Worm (Caenorhabditis elegans) whole organism, L4 larva: ENCODE results near the gene ttr-59.

Source experiments
- D1046.2 ChIP-seq: fragments of 200-800 bp; sonication (Bioruptor generic); IDR thresholded peaks from 2 replicates; pipeline ENCODE4 v1.3.6; 2022; ENCODE audit warnings: missing genetic modification characterization, missing compliant biosample characterization
- F26F4.8 ChIP-seq: fragments of 200-800 bp; sonication (Bioruptor generic); conservative IDR thresholded peaks from 2 replicates; pipeline ENCODE4 v1.3.6; 2022; ENCODE audit warnings: missing genetic modification characterization, missing compliant biosample characterization
- F49E8.2 ChIP-seq: sonication (generic microtip); optimal IDR thresholded peaks from 2 replicates; lab custom pipeline; 2016; ENCODE audit warnings: missing compliant biosample characterization, mild to moderate bottlenecking, missing genetic modification characterization, borderline replicate concordance
- T26A8.4 ChIP-seq: fragments of 200-800 bp; sonication (Bioruptor generic); IDR thresholded peaks from 2 replicates; pipeline ENCODE4 v1.3.6; 2022; ENCODE audit warnings: missing genetic modification characterization, missing compliant biosample characterization
- Y5F2A.4 ChIP-seq: fragments of 200-800 bp; sonication (Bioruptor generic); optimal IDR thresholded peaks from 2 replicates; lab custom pipeline; 2018; ENCODE audit warnings: mild to moderate bottlenecking, missing genetic modification characterization, missing compliant biosample characterization
- Y75B8A.6 ChIP-seq: fragments of 200-800 bp; sonication (Bioruptor generic); IDR thresholded peaks from 2 replicates; pipeline ENCODE4 v1.3.6; 2022; ENCODE audit warnings: missing genetic modification reagents, missing genetic modification characterization, missing compliant biosample characterization
- aha-1 ChIP-seq: fragments of 150-350 bp; peaks from one replicate; lab custom pipeline; 2014; ENCODE audit warnings: missing biosample characterization, missing genetic modification characterization
- aly-2 ChIP-seq: sonication (generic microtip); optimal IDR thresholded peaks from 2 replicates; lab custom pipeline; 2018; ENCODE audit warnings: missing biosample characterization, missing genetic modification characterization
- ama-1 ChIP-seq: fragments of 150-350 bp; optimal IDR thresholded peaks from 2 replicates; lab custom pipeline; 2014; ENCODE audit warnings: inconsistent platforms, mixed read lengths
- attf-4 ChIP-seq: sonication (generic microtip); optimal IDR thresholded peaks from 3 replicates; lab custom pipeline; 2017; ENCODE audit warnings: missing biosample characterization, missing genetic modification characterization
- ceh-28 ChIP-seq: fragments of 150-350 bp; optimal IDR thresholded peaks from 2 replicates; lab custom pipeline; 2014; ENCODE audit warnings: missing biosample characterization, missing genetic modification reagents, missing genetic modification characterization
- ceh-32 ChIP-seq: sonication (generic microtip); optimal IDR thresholded peaks from 2 replicates; lab custom pipeline; 2016; ENCODE audit warnings: mild to moderate bottlenecking, missing genetic modification characterization, missing compliant biosample characterization; ENCODE audit not compliant: poor library complexity
- ceh-44 ChIP-seq: fragments of 200-800 bp; sonication (Bioruptor generic); IDR thresholded peaks from 2 replicates; pipeline ENCODE4 v1.3.6; 2022; ENCODE audit warnings: missing genetic modification reagents, missing genetic modification characterization, missing compliant biosample characterization
- ceh-62 ChIP-seq: sonication (generic microtip); optimal IDR thresholded peaks from 2 replicates; lab custom pipeline; 2017; ENCODE audit warnings: missing biosample characterization, missing genetic modification characterization
- ceh-82 ChIP-seq: sonication (generic microtip); optimal IDR thresholded peaks from 2 replicates; lab custom pipeline; 2017; ENCODE audit warnings: missing biosample characterization, missing genetic modification characterization
- ces-1 ChIP-seq: fragments of 150-350 bp; sonication (generic microtip); optimal IDR thresholded peaks from 4 replicates; lab custom pipeline; 2014; ENCODE audit warnings: missing biosample characterization, missing genetic modification reagents, missing genetic modification characterization
- cey-2 ChIP-seq: sonication (generic microtip); optimal IDR thresholded peaks from 3 replicates; lab custom pipeline; 2017; ENCODE audit warnings: missing genetic modification characterization, mild to moderate bottlenecking, missing compliant biosample characterization, antibody characterized with exemption, borderline replicate concordance; ENCODE audit not compliant: insufficient read depth
- daf-8 ChIP-seq: fragments of 200-800 bp; sonication (Bioruptor generic); IDR thresholded peaks from 2 replicates; pipeline ENCODE4 v1.3.6; 2022; ENCODE audit warnings: missing genetic modification characterization, missing compliant biosample characterization
- dmd-8 ChIP-seq: fragments of 200-800 bp; sonication (Bioruptor generic); IDR thresholded peaks from 2 replicates; pipeline ENCODE4 v1.3.6; 2022; ENCODE audit warnings: missing genetic modification characterization, missing compliant biosample characterization
- duxl-1 ChIP-seq: sonication (generic microtip); optimal IDR thresholded peaks from 2 replicates; lab custom pipeline; 2016; ENCODE audit warnings: mild to moderate bottlenecking, missing genetic modification characterization, moderate library complexity, missing compliant biosample characterization; ENCODE audit not compliant: poor library complexity
- egl-43 ChIP-seq: fragments of 200-800 bp; sonication (Bioruptor generic); IDR thresholded peaks from 2 replicates; pipeline ENCODE4 v1.3.6; 2022; ENCODE audit warnings: missing genetic modification reagents, missing genetic modification characterization, missing compliant biosample characterization
- gei-8 ChIP-seq: fragments of 200-800 bp; sonication (Bioruptor generic); optimal IDR thresholded peaks from 2 replicates; lab custom pipeline; 2018; ENCODE audit warnings: mild to moderate bottlenecking, missing genetic modification characterization, missing compliant biosample characterization
- hif-1 ChIP-seq, 2 experiments: sonication (generic microtip); optimal IDR thresholded peaks; 2 replicates each; lab custom pipeline; 2016 to 2017; ENCODE audit warnings: missing compliant biosample characterization in 2 of 2, missing genetic modification characterization in 2 of 2, missing genetic modification reagents in 2 of 2, missing genotype in 2 of 2, mild to moderate bottlenecking in 1 of 2
- jun-1 ChIP-seq: fragments of 150-350 bp; optimal IDR thresholded peaks from 2 replicates; lab custom pipeline; 2014; ENCODE audit warnings: missing biosample characterization, missing genetic modification reagents, missing genetic modification characterization
- lin-13 ChIP-seq: fragments of 150-350 bp; optimal IDR thresholded peaks from 2 replicates; lab custom pipeline; 2014; ENCODE audit warnings: missing biosample characterization, missing genetic modification reagents, missing genetic modification characterization
- lin-15B ChIP-seq: fragments of 150-350 bp; sonication (generic microtip); optimal IDR thresholded peaks from 3 replicates; lab custom pipeline; 2014; ENCODE audit warnings: missing biosample characterization, missing genetic modification characterization
- lin-39 ChIP-seq: fragments of 150-350 bp; optimal IDR thresholded peaks from 2 replicates; lab custom pipeline; 2014; ENCODE audit warnings: missing biosample characterization, missing genetic modification reagents, missing genetic modification characterization
- madf-5 ChIP-seq, 2 experiments: fragments of 200-800 bp; sonication (Bioruptor generic); IDR thresholded peaks; 2 replicates each; pipeline ENCODE4 v1.3.6; 2022; ENCODE audit warnings: missing compliant biosample characterization in 2 of 2, missing genetic modification characterization in 2 of 2
- madf-9 ChIP-seq: fragments of 200-800 bp; sonication (Bioruptor generic); conservative IDR thresholded peaks from 2 replicates; pipeline ENCODE4 v1.3.6; 2022; ENCODE audit warnings: missing genetic modification reagents, missing genetic modification characterization, missing compliant biosample characterization
- mdl-1 ChIP-seq, 2 experiments: fragments of 150-350 bp in 1 of 2; sonication (generic microtip) in 1 of 2; optimal IDR thresholded peaks; 2 replicates each; lab custom pipeline; 2014 to 2017; ENCODE audit warnings: missing biosample characterization in 2 of 2, missing genetic modification characterization in 2 of 2
- mes-2 ChIP-seq: sonication (generic microtip); optimal IDR thresholded peaks from 2 replicates; lab custom pipeline; 2016; ENCODE audit warnings: missing genotype, mild to moderate bottlenecking, missing genetic modification characterization, missing compliant biosample characterization; ENCODE audit not compliant: poor library complexity, severe bottlenecking
- mxl-2 ChIP-seq: fragments of 200-800 bp; sonication (Bioruptor generic); conservative IDR thresholded peaks from 2 replicates; pipeline ENCODE4 v1.3.6; 2022; ENCODE audit warnings: missing genetic modification reagents, missing genetic modification characterization, missing compliant biosample characterization
- mxl-3 ChIP-seq: fragments of 200-800 bp; sonication (Bioruptor generic); optimal IDR thresholded peaks from 2 replicates; lab custom pipeline; 2018; ENCODE audit warnings: mild to moderate bottlenecking, missing genetic modification characterization, missing compliant biosample characterization
- nhr-10 ChIP-seq: fragments of 150-350 bp; optimal IDR thresholded peaks from 2 replicates; lab custom pipeline; 2014; ENCODE audit warnings: missing biosample characterization, missing genetic modification characterization
- nhr-25 ChIP-seq: sonication (generic microtip); optimal IDR thresholded peaks from 2 replicates; lab custom pipeline; 2017; ENCODE audit warnings: missing genetic modification characterization, mild to moderate bottlenecking, missing compliant biosample characterization, antibody characterized with exemption, moderate library complexity, borderline replicate concordance; ENCODE audit not compliant: insufficient read depth
- nhr-28 ChIP-seq: fragments of 150-350 bp; optimal IDR thresholded peaks from 2 replicates; lab custom pipeline; 2014; ENCODE audit warnings: missing biosample characterization, missing genetic modification characterization
- nhr-42 ChIP-seq: fragments of 200-800 bp; sonication (Bioruptor generic); IDR thresholded peaks from 2 replicates; pipeline ENCODE4 v1.3.6; 2022; ENCODE audit warnings: missing genetic modification characterization, missing compliant biosample characterization
- nhr-48 ChIP-seq: sonication (generic microtip); optimal IDR thresholded peaks from 2 replicates; lab custom pipeline; 2016; ENCODE audit warnings: mild to moderate bottlenecking, missing genetic modification characterization, missing compliant biosample characterization
- nhr-76 ChIP-seq: fragments of 150-350 bp; optimal IDR thresholded peaks from 2 replicates; lab custom pipeline; 2014; ENCODE audit warnings: missing biosample characterization, missing genetic modification characterization
- nhr-77 ChIP-seq: fragments of 150-350 bp; optimal IDR thresholded peaks from 2 replicates; lab custom pipeline; 2014; ENCODE audit warnings: missing biosample characterization, missing genetic modification characterization
- pqm-1 ChIP-seq: sonication (generic microtip); optimal IDR thresholded peaks from 2 replicates; lab custom pipeline; 2017; ENCODE audit warnings: missing biosample characterization, missing genetic modification characterization
- saeg-2 ChIP-seq: fragments of 200-800 bp; sonication (Bioruptor generic); IDR thresholded peaks from 2 replicates; pipeline ENCODE4 v1.3.6; 2022; ENCODE audit warnings: missing genetic modification reagents, missing genetic modification characterization, missing compliant biosample characterization
- set-16 ChIP-seq: fragments of 200-800 bp; sonication (Bioruptor generic); IDR thresholded peaks from 2 replicates; pipeline ENCODE4 v1.3.6; 2022; ENCODE audit warnings: missing genetic modification reagents, missing genetic modification characterization, missing compliant biosample characterization
- snpc-1.2 ChIP-seq: fragments of 200-800 bp; sonication (Bioruptor generic); IDR thresholded peaks from 2 replicates; pipeline ENCODE4 v1.3.6; 2022; ENCODE audit warnings: missing genetic modification reagents, missing genetic modification characterization, missing compliant biosample characterization
- spr-1 ChIP-seq: sonication (generic microtip); optimal IDR thresholded peaks from 2 replicates; lab custom pipeline; 2016; ENCODE audit warnings: mild to moderate bottlenecking, missing genetic modification characterization, missing compliant biosample characterization
- unc-62 ChIP-seq, 3 experiments: fragments of 150-350 bp in 1 of 3; sonication (generic microtip); optimal IDR thresholded peaks in 2 of 3; peaks in 1 of 3; 1 replicate in 1 of 3; 2 replicates in 2 of 3; lab custom pipeline; 2014 to 2017; ENCODE audit warnings: missing biosample characterization in 3 of 3, missing genetic modification characterization in 3 of 3, missing genetic modification reagents in 3 of 3, missing genotype in 1 of 3
- vab-7 ChIP-seq: fragments of 200-800 bp; sonication (Bioruptor generic); IDR thresholded peaks from 2 replicates; pipeline ENCODE4 v1.3.6; 2022; ENCODE audit warnings: missing genetic modification reagents, missing genetic modification characterization, missing compliant biosample characterization
- zfp-3 ChIP-seq: fragments of 200-800 bp; sonication (Bioruptor generic); conservative IDR thresholded peaks from 2 replicates; pipeline ENCODE4 v1.3.6; 2022; ENCODE audit warnings: missing genetic modification reagents, missing genetic modification characterization, missing compliant biosample characterization
- zip-2 ChIP-seq: fragments of 150-350 bp; optimal IDR thresholded peaks from 2 replicates; lab custom pipeline; 2014; ENCODE audit warnings: missing biosample characterization, missing genetic modification characterization
- ztf-7 ChIP-seq: fragments of 150-350 bp; optimal IDR thresholded peaks from 2 replicates; lab custom pipeline; 2014; ENCODE audit warnings: missing biosample characterization, missing genetic modification characterization

The ttr-59 gene

DNA sequence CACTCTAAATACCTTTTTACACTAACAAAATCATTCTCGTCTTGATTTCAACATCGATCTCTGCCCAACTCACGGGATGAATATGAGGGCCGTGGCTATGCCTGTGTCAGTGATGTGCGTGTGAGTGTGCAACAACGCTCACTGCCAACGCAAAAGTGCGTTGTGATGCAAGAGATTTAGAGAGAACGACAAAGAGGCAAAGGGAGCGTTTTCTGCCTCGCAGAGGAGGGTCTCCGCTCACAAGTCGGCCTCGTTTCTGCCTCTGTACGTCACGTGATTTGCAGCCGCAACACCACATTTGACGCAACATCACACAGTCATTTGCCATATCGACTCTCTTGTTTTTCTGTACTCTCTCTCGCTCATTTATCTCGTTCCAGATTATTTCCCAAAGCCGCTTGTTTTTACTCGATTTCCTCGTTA, 4.7 kb downstream of the ttr-59 start, which contains the start of gene epg-7 (continued):
- no peak for TF ChIP-seq lin-15B (tag; lab: Kevin White, UChicago)
- TF ChIP-seq Y75B8A.6, result no peak
- no peak for TF ChIP-seq attf-4 (tag; lab: Kevin White, UChicago)
- no peak for TF ChIP-seq cey-2
- TF ChIP-seq egl-43, result peak; percentile 91
- peak; percentile 31; the same call in 1 of the 2 replicates for TF ChIP-seq dmd-8 (GFP tag; lab: Robert Waterston, UW)
- peak; percentile 21 for TF ChIP-seq ceh-28 (tag; lab: Kevin White, UChicago)
- no peak for TF ChIP-seq snpc-1.2 (GFP tag; lab: Robert Waterston, UW)
- no peak for TF ChIP-seq ceh-82 (tag; lab: Kevin White, UChicago)
- TF ChIP-seq saeg-2, result peak; percentile 79
- TF ChIP-seq madf-5 (GFP tag; IDR thresholded peaks at IDR 0.05; lab: Robert Waterston, UW), result 0 out of 4 replicates have a peak, but pooled peaks of 1 of the 2 experiments have one; percentile 59
- TF ChIP-seq mes-2 (tag; lab: Kevin White, UChicago), result peak; percentile 84
- TF ChIP-seq set-16, result peak; percentile 79
- no peak for TF ChIP-seq ceh-62 (tag; lab: Kevin White, UChicago)
- peak; percentile 63 for TF ChIP-seq ceh-32 (tag; lab: Kevin White, UChicago)
- no peak for TF ChIP-seq zip-2 (tag; lab: Kevin White, UChicago)
- no peak for TF ChIP-seq pqm-1
- TF ChIP-seq Y5F2A.4 (GFP tag; lab: Kevin White, UChicago), result peak; percentile 57
- peak; percentile 79 for TF ChIP-seq spr-1 (tag; lab: Kevin White, UChicago)
- peak; percentile 72 for TF ChIP-seq mxl-2 (GFP tag; lab: Robert Waterston, UW)
- no peak for TF ChIP-seq F49E8.2 (tag; lab: Kevin White, UChicago)
- TF ChIP-seq ceh-44 (GFP tag; lab: Robert Waterston, UW), result 0 out of 2 replicates have a peak, but pooled peaks have one; percentile 24
- TF ChIP-seq aha-1 (tag; lab: Kevin White, UChicago), result peak; percentile 99
- no peak for TF ChIP-seq F26F4.8 (GFP tag; lab: Robert Waterston, UW)
- peak; percentile 87 for TF ChIP-seq ztf-7
- no peak for TF ChIP-seq aly-2
- TF ChIP-seq ama-1 (lab: Kevin White, UChicago), result peak; percentile 24
- peak; percentile 67 for TF ChIP-seq madf-9
- peak; percentile 23 to 86 for TF ChIP-seq hif-1 (tag; optimal IDR thresholded peaks at IDR 0.05; lab: Kevin White, UChicago)
- TF ChIP-seq nhr-48 (tag; lab: Kevin White, UChicago), result peak; percentile 88
- no peak for TF ChIP-seq daf-8 (GFP tag; lab: Robert Waterston, UW)
- peak; percentile 62 for TF ChIP-seq nhr-77 (tag; lab: Kevin White, UChicago)
- TF ChIP-seq zfp-3 (GFP tag; lab: Robert Waterston, UW), result peak; percentile 76; the same call in 1 of the 2 replicates
- TF ChIP-seq duxl-1 (tag; lab: Kevin White, UChicago), result peak; percentile 84
- TF ChIP-seq unc-62 (GFP tag; optimal IDR thresholded peaks at IDR 0.05 in 1 of 2; lab: Kevin White, UChicago), result peak in 1 of 2 experiments; percentile 100
- TF ChIP-seq unc-62 (tag; optimal IDR thresholded peaks at IDR 0.05; lab: Kevin White, UChicago), result no peak
- peak; percentile 80 to 96 for TF ChIP-seq mdl-1 (tag; optimal IDR thresholded peaks at IDR 0.05; lab: Kevin White, UChicago)
- TF ChIP-seq lin-13 (GFP tag; lab: Kevin White, UChicago), result peak; percentile 91
- TF ChIP-seq mxl-3 (GFP tag; lab: Kevin White, UChicago), result peak; percentile 89
- TF ChIP-seq jun-1 (tag; lab: Kevin White, UChicago), result peak; percentile 83
- peak; percentile 91 for TF ChIP-seq T26A8.4 (GFP tag; lab: Robert Waterston, UW)
- TF ChIP-seq D1046.2 (GFP tag; lab: Robert Waterston, UW), result no peak
- TF ChIP-seq ces-1, result peak; percentile 55
- peak; percentile 91 for TF ChIP-seq nhr-28 (tag; lab: Kevin White, UChicago)
- TF ChIP-seq gei-8 (GFP tag; lab: Kevin White, UChicago), result peak; percentile 55
- TF ChIP-seq nhr-25 (tag; lab: Kevin White, UChicago), result peak; percentile 92
- peak; percentile 37 for TF ChIP-seq nhr-10 (tag; lab: Kevin White, UChicago)
- peak; percentile 86 for TF ChIP-seq nhr-42
- TF ChIP-seq vab-7 (GFP tag; lab: Robert Waterston, UW), result peak; percentile 55; the same call in 1 of the 2 replicates
- no peak for TF ChIP-seq nhr-76
- no peak for TF ChIP-seq lin-39 (tag; lab: Kevin White, UChicago)
